Fruit fly (Drosophila melanogaster): ENCODE data around the gene Clk.

The Clk gene

dm6 chr3L:7807552-7808402 is 32.4 kb upstream of the Clk start:
- TF ChIP-seq fd96Ca (GFP tag; IDR thresholded peaks at IDR 0.05) (no peak), Ets98B (GFP tag; IDR thresholded peaks at IDR 0.05) (no peak), CG14655 (GFP tag; optimal IDR thresholded peaks at IDR 0.05) (no peak), CG17806 (tag; optimal IDR thresholded peaks at IDR 0.05) (no peak)

- TF ChIP-seq EcR (GFP tag; optimal IDR thresholded peaks at IDR 0.05): peak; percentile 36
- no peak for TF ChIP-seq CG8301 (tag; optimal IDR thresholded peaks at IDR 0.05)
- no peak for TF ChIP-seq fd96Ca (GFP tag; IDR thresholded peaks at IDR 0.05)
These were observed 31.3 kb upstream of the Clk start for dm6 chr3L:7806503-7807216.

dm6 chr3L:7805336-7805803 is 30.0 kb upstream of the Clk start:
- no peak for TF ChIP-seq CG8301 (tag; optimal IDR thresholded peaks at IDR 0.05)
- TF ChIP-seq CG14655 (GFP tag; optimal IDR thresholded peaks at IDR 0.05): no peak
- TF ChIP-seq CG8159 (tag; optimal IDR thresholded peaks at IDR 0.05): peak; percentile 29
- TF ChIP-seq CG12605 (GFP tag; IDR thresholded peaks at IDR 0.05): peak; percentile 81
- TF ChIP-seq Pif1A (GFP tag; optimal IDR thresholded peaks at IDR 0.05): no peak
- TF ChIP-seq CG13204 (GFP tag; optimal IDR thresholded peaks at IDR 0.05): peak; percentile 6
- no peak for TF ChIP-seq CG10348 (GFP tag; IDR thresholded peaks at IDR 0.05)
- peak; percentile 76 for TF ChIP-seq gl (tag; optimal IDR thresholded peaks at IDR 0.05)
- TF ChIP-seq CG32121 (GFP tag; IDR thresholded peaks at IDR 0.05): 0 out of 2 replicates have a peak, but pooled peaks have one; percentile 48
- no peak for TF ChIP-seq D1 (tag; optimal IDR thresholded peaks at IDR 0.05)
- peak; percentile 41 for TF ChIP-seq CG15710 (tag; optimal IDR thresholded peaks at IDR 0.05)
- TF ChIP-seq CG4496 (GFP tag; IDR thresholded peaks at IDR 0.05): peak; percentile 21; the same call in 1 of the 3 replicates
- TF ChIP-seq CG17806 (tag; optimal IDR thresholded peaks at IDR 0.05): no peak
- peak; percentile 69 for TF ChIP-seq EcR (GFP tag; optimal IDR thresholded peaks at IDR 0.05)
- TF ChIP-seq Ets98B (GFP tag; IDR thresholded peaks at IDR 0.05): peak; percentile 54; the same call in 1 of the 2 replicates
- TF ChIP-seq fd96Ca (GFP tag; IDR thresholded peaks at IDR 0.05): peak; percentile 52; the same call in 2 of the 3 replicates
- TF ChIP-seq rn (GFP tag; IDR thresholded peaks at IDR 0.05): no peak
- peak; percentile 24 for TF ChIP-seq CG34367 (tag; optimal IDR thresholded peaks at IDR 0.05)
- no peak for TF ChIP-seq Pif1B (GFP tag; optimal IDR thresholded peaks at IDR 0.05)
- TF ChIP-seq Snoo (tag; optimal IDR thresholded peaks at IDR 0.05): peak; percentile 29
- no peak for TF ChIP-seq CG9948 (tag; optimal IDR thresholded peaks at IDR 0.05)

- TF ChIP-seq Pif1A (GFP tag; optimal IDR thresholded peaks at IDR 0.05) (no peak), D1 (tag; optimal IDR thresholded peaks at IDR 0.05) (no peak), CG10348 (GFP tag; IDR thresholded peaks at IDR 0.05) (no peak), CG13204 (GFP tag; optimal IDR thresholded peaks at IDR 0.05) (peak; percentile 20), Ets98B (GFP tag; IDR thresholded peaks at IDR 0.05) (peak; percentile 50), CG8159 (tag; optimal IDR thresholded peaks at IDR 0.05) (peak; percentile 25), EcR (GFP tag; optimal IDR thresholded peaks at IDR 0.05) (peak; percentile 94), CG12605 (GFP tag; IDR thresholded peaks at IDR 0.05) (peak; percentile 32; the same call in 1 of the 2 replicates), gl (tag; optimal IDR thresholded peaks at IDR 0.05) (peak; percentile 48), CG8301 (tag; optimal IDR thresholded peaks at IDR 0.05) (no peak), CG34367 (tag; optimal IDR thresholded peaks at IDR 0.05) (peak; percentile 13), CG15710 (tag; optimal IDR thresholded peaks at IDR 0.05) (peak; percentile 35), Snoo (tag; optimal IDR thresholded peaks at IDR 0.05) (peak; percentile 34), Pif1B (GFP tag; optimal IDR thresholded peaks at IDR 0.05) (peak; percentile 25), fd96Ca (GFP tag; IDR thresholded peaks at IDR 0.05) (no peak), CG17806 (tag; optimal IDR thresholded peaks at IDR 0.05) (no peak), CG32121 (GFP tag; IDR thresholded peaks at IDR 0.05) (no peak), CG4496 (GFP tag; IDR thresholded peaks at IDR 0.05) (peak; percentile 37; the same call in 1 of the 3 replicates), rn (GFP tag; IDR thresholded peaks at IDR 0.05) (no peak), CG9948 (tag; optimal IDR thresholded peaks at IDR 0.05) (no peak), CG14655 (GFP tag; optimal IDR thresholded peaks at IDR 0.05) (no peak)
These were observed 29.3 kb upstream of the Clk start for dm6 chr3L:7804406-7805327.

- TF ChIP-seq Pif1A (GFP tag; optimal IDR thresholded peaks at IDR 0.05) (no peak), CG13204 (GFP tag; optimal IDR thresholded peaks at IDR 0.05) (no peak), Pif1B (GFP tag; optimal IDR thresholded peaks at IDR 0.05) (no peak), Ets98B (GFP tag; IDR thresholded peaks at IDR 0.05) (no peak), CG14655 (GFP tag; optimal IDR thresholded peaks at IDR 0.05) (no peak), CG12605 (GFP tag; IDR thresholded peaks at IDR 0.05) (no peak), fd96Ca (GFP tag; IDR thresholded peaks at IDR 0.05) (no peak), CG4496 (GFP tag; IDR thresholded peaks at IDR 0.05) (no peak), D1 (tag; optimal IDR thresholded peaks at IDR 0.05) (no peak), CG32121 (GFP tag; IDR thresholded peaks at IDR 0.05) (no peak), gl (tag; optimal IDR thresholded peaks at IDR 0.05) (no peak), CG15710 (tag; optimal IDR thresholded peaks at IDR 0.05) (no peak), CG10348 (GFP tag; IDR thresholded peaks at IDR 0.05) (no peak), EcR (GFP tag; optimal IDR thresholded peaks at IDR 0.05) (no peak)
These were observed 26.0 kb upstream of the Clk start for dm6 chr3L:7801308-7801893.

Measured in whole organism, pupa.